Fruit fly (Drosophila melanogaster) whole organism, larva: ENCODE measurements around the gene ctrip.

Source experiments
- noc ChIP-seq: fragments of 200-800 bp; sonication (Bioruptor generic); optimal IDR thresholded peaks from 3 replicates; lab custom pipeline; 2019; ENCODE audit warnings: missing biosample characterization, mild to moderate bottlenecking, missing genetic modification characterization, moderate library complexity

Gene ctrip

dm6 chr3R:4811936-4812534 lies at the start of gene ctrip, which contains the start of gene Hus1-like:
Gene ctrip, minus strand, starts transcription at chr3R:4812096.
Gene Hus1-like, minus strand, starts transcription at chr3R:4812096.
- peak; percentile 7 for TF ChIP-seq noc (tag; lab: Kevin White, UChicago)

- no peak for TF ChIP-seq noc (tag; lab: Kevin White, UChicago)
Observed at dm6 chr3R:4861144-4861543, 49.2 kb upstream of the ctrip start.

- TF ChIP-seq noc (tag; lab: Kevin White, UChicago): no peak
Observed at dm6 chr3R:4858508-4859275, 46.8 kb upstream of the ctrip start.

- TF ChIP-seq noc (tag; lab: Kevin White, UChicago): no peak
Observed at dm6 chr3R:4858018-4858417, 46.1 kb upstream of the ctrip start.

- no peak for TF ChIP-seq noc (tag; lab: Kevin White, UChicago)
Observed at dm6 chr3R:4855711-4856110, 43.8 kb upstream of the ctrip start.

- TF ChIP-seq noc (tag; lab: Kevin White, UChicago): no peak
Observed at dm6 chr3R:4854216-4854615, 42.3 kb upstream of the ctrip start.

dm6 chr3R:4853504-4853903 lies 41.6 kb upstream of the ctrip start:
- TF ChIP-seq noc (tag; lab: Kevin White, UChicago): no peak

- TF ChIP-seq noc (tag; lab: Kevin White, UChicago): no peak
Observed at dm6 chr3R:4852373-4852860, 40.5 kb upstream of the ctrip start, which contains the start of gene opa. Gene opa, plus strand, starts transcription at chr3R:4852813.

dm6 chr3R:4849035-4849656 lies 37.2 kb upstream of the ctrip start:
- TF ChIP-seq noc (tag; lab: Kevin White, UChicago): no peak

- TF ChIP-seq noc (tag; lab: Kevin White, UChicago): no peak
Observed at dm6 chr3R:4847388-4847787, 35.5 kb upstream of the ctrip start.

dm6 chr3R:4846787-4847186 lies 34.9 kb upstream of the ctrip start:
- no peak for TF ChIP-seq noc (tag; lab: Kevin White, UChicago)

dm6 chr3R:4846194-4846593 lies 34.3 kb upstream of the ctrip start:
- no peak for TF ChIP-seq noc (tag; lab: Kevin White, UChicago)

dm6 chr3R:4845353-4845752 lies 33.5 kb upstream of the ctrip start:
- no peak for TF ChIP-seq noc (tag; lab: Kevin White, UChicago)

- no peak for TF ChIP-seq noc (tag; lab: Kevin White, UChicago)
Observed at dm6 chr3R:4842958-4843357, 31.1 kb upstream of the ctrip start.

- no peak for TF ChIP-seq noc (tag; lab: Kevin White, UChicago)
Observed at dm6 chr3R:4840757-4841156, 28.9 kb upstream of the ctrip start.

dm6 chr3R:4835315-4835714 lies 23.4 kb upstream of the ctrip start:
- no peak for TF ChIP-seq noc (tag; lab: Kevin White, UChicago)
